Worm (Caenorhabditis elegans) whole organism, late embryonic: ENCODE measurements around the gene F01D5.5.

Source experiments
- C08G9.2 ChIP-seq: sonication (generic microtip); optimal IDR thresholded peaks from 2 replicates; lab custom pipeline; 2016; ENCODE audit warnings: mild to moderate bottlenecking, missing genetic modification characterization, moderate library complexity, missing compliant biosample characterization
- F13H6.1 ChIP-seq: sonication (generic microtip); optimal IDR thresholded peaks from 2 replicates; lab custom pipeline; 2016; ENCODE audit warnings: missing genetic modification characterization, missing compliant biosample characterization
- K02D7.2 ChIP-seq: sonication (generic microtip); optimal IDR thresholded peaks from 2 replicates; lab custom pipeline; 2017; ENCODE audit warnings: mild to moderate bottlenecking, missing genetic modification characterization, missing compliant biosample characterization
- T23F11.4 ChIP-seq: fragments of 200-800 bp; sonication (Bioruptor generic); optimal IDR thresholded peaks from 2 replicates; lab custom pipeline; 2018; ENCODE audit warnings: mild to moderate bottlenecking, missing genetic modification characterization, missing compliant biosample characterization
- Y22D7AL.16 ChIP-seq: sonication (generic microtip); optimal IDR thresholded peaks from 2 replicates; lab custom pipeline; 2016; ENCODE audit warnings: missing genetic modification characterization, missing compliant biosample characterization
- ama-1 ChIP-seq: fragments of 150-350 bp; optimal IDR thresholded peaks from 2 replicates; lab custom pipeline; 2014
- ceh-14 ChIP-seq: sonication (generic microtip); optimal IDR thresholded peaks from 2 replicates; lab custom pipeline; 2016; ENCODE audit warnings: missing genotype, missing genetic modification characterization, missing compliant biosample characterization
- ceh-2 ChIP-seq: sonication (generic microtip); optimal IDR thresholded peaks from 2 replicates; lab custom pipeline; 2016; ENCODE audit warnings: missing genotype, missing genetic modification characterization, missing compliant biosample characterization
- ceh-24 ChIP-seq: sonication (generic microtip); optimal IDR thresholded peaks from 2 replicates; lab custom pipeline; 2016; ENCODE audit warnings: mild to moderate bottlenecking, missing genetic modification characterization, missing compliant biosample characterization
- ceh-34 ChIP-seq: sonication (generic microtip); optimal IDR thresholded peaks from 2 replicates; lab custom pipeline; 2016; ENCODE audit warnings: mild to moderate bottlenecking, missing genetic modification characterization, missing compliant biosample characterization
- ceh-45 ChIP-seq: fragments of 200-800 bp; sonication (Bioruptor generic); IDR thresholded peaks from 2 replicates; pipeline ENCODE4 v1.3.6; 2022; ENCODE audit warnings: missing genetic modification reagents, missing genetic modification characterization, missing compliant biosample characterization
- ceh-6 ChIP-seq: fragments of 200-800 bp; sonication (Bioruptor generic); optimal IDR thresholded peaks from 2 replicates; lab custom pipeline; 2018; ENCODE audit warnings: mild to moderate bottlenecking, missing genetic modification characterization, missing compliant biosample characterization
- ceh-9 ChIP-seq: sonication (generic microtip); optimal IDR thresholded peaks from 2 replicates; lab custom pipeline; 2016; ENCODE audit warnings: mild to moderate bottlenecking, missing genetic modification characterization, inconsistent platforms, missing compliant biosample characterization
- dmd-4 ChIP-seq: sonication (generic microtip); optimal IDR thresholded peaks from 2 replicates; lab custom pipeline; 2016; ENCODE audit warnings: borderline replicate concordance, missing genetic modification characterization, missing compliant biosample characterization
- dve-1 ChIP-seq: sonication (generic microtip); optimal IDR thresholded peaks from 2 replicates; lab custom pipeline; 2017; ENCODE audit warnings: antibody characterized with exemption, mild to moderate bottlenecking, missing genetic modification characterization, missing compliant biosample characterization
- elt-4 ChIP-seq: sonication (generic microtip); optimal IDR thresholded peaks from 2 replicates; lab custom pipeline; 2016; ENCODE audit warnings: missing genetic modification characterization, missing compliant biosample characterization
- eyg-1 ChIP-seq: sonication (generic microtip); optimal IDR thresholded peaks from 2 replicates; lab custom pipeline; 2016; ENCODE audit warnings: missing genotype, missing genetic modification characterization, missing compliant biosample characterization
- fkh-6 ChIP-seq: sonication (generic microtip); optimal IDR thresholded peaks from 2 replicates; lab custom pipeline; 2016; ENCODE audit warnings: missing genetic modification characterization, missing compliant biosample characterization
- hlh-13 ChIP-seq: fragments of 200-800 bp; sonication (Bioruptor generic); optimal IDR thresholded peaks from 2 replicates; lab custom pipeline; 2018; ENCODE audit warnings: mild to moderate bottlenecking, missing genetic modification characterization, missing compliant biosample characterization
- madf-2 ChIP-seq: sonication (generic microtip); optimal IDR thresholded peaks from 2 replicates; lab custom pipeline; 2017; ENCODE audit warnings: missing genetic modification characterization, missing compliant biosample characterization
- nfya-1 ChIP-seq: sonication (generic microtip); optimal IDR thresholded peaks from 2 replicates; lab custom pipeline; 2017; ENCODE audit warnings: missing genetic modification characterization, mild to moderate bottlenecking, missing compliant biosample characterization, antibody characterized with exemption, moderate library complexity
- nhr-232 ChIP-seq: sonication (generic microtip); optimal IDR thresholded peaks from 2 replicates; lab custom pipeline; 2016; ENCODE audit warnings: missing genetic modification characterization, missing compliant biosample characterization
- npax-4 ChIP-seq: sonication (generic microtip); optimal IDR thresholded peaks from 2 replicates; lab custom pipeline; 2016; ENCODE audit warnings: missing genetic modification characterization, missing compliant biosample characterization
- odd-2 ChIP-seq: sonication (generic microtip); optimal IDR thresholded peaks from 2 replicates; lab custom pipeline; 2017; ENCODE audit warnings: antibody characterized with exemption, mild to moderate bottlenecking, missing genetic modification characterization, missing compliant biosample characterization
- pat-9 ChIP-seq: fragments of 200-800 bp; sonication (Bioruptor generic); optimal IDR thresholded peaks from 2 replicates; lab custom pipeline; 2018; ENCODE audit warnings: mild to moderate bottlenecking, missing genetic modification characterization, moderate library complexity, missing compliant biosample characterization
- pqm-1 ChIP-seq: sonication (generic microtip); optimal IDR thresholded peaks from 2 replicates; lab custom pipeline; 2016; ENCODE audit warnings: missing genetic modification characterization, missing compliant biosample characterization
- ref-2 ChIP-seq: sonication (generic microtip); optimal IDR thresholded peaks from 2 replicates; lab custom pipeline; 2016; ENCODE audit warnings: missing genetic modification characterization, missing compliant biosample characterization
- sox-2 ChIP-seq: fragments of 200-800 bp; sonication (Bioruptor generic); IDR thresholded peaks from 2 replicates; pipeline ENCODE4 v1.3.6; 2022; ENCODE audit warnings: missing genetic modification reagents, missing genetic modification characterization, missing compliant biosample characterization
- tbx-7 ChIP-seq: sonication (generic microtip); optimal IDR thresholded peaks from 2 replicates; lab custom pipeline; 2016; ENCODE audit warnings: missing genotype, missing genetic modification characterization, missing compliant biosample characterization
- unc-42 ChIP-seq: sonication (generic microtip); optimal IDR thresholded peaks from 2 replicates; lab custom pipeline; 2016; ENCODE audit warnings: missing genotype, missing genetic modification characterization, missing compliant biosample characterization
- unc-55 ChIP-seq: sonication (generic microtip); optimal IDR thresholded peaks from 2 replicates; lab custom pipeline; 2017; ENCODE audit warnings: missing biosample characterization, missing genetic modification reagents, missing genetic modification characterization
- unc-86 ChIP-seq: sonication (generic microtip); optimal IDR thresholded peaks from 2 replicates; lab custom pipeline; 2016; ENCODE audit warnings: missing genetic modification characterization, missing compliant biosample characterization
- zip-5 ChIP-seq: sonication (generic microtip); optimal IDR thresholded peaks from 2 replicates; lab custom pipeline; 2016; ENCODE audit warnings: missing genetic modification characterization, missing compliant biosample characterization

The F01D5.5 gene

ce11 chrII:13966242-13966641 lies 35.9 kb downstream of the F01D5.5 start, which contains the start of gene W07G1.7:
Gene W07G1.7, minus strand, starts transcription at chrII:13966342.
- TF ChIP-seq zip-5 (tag; lab: Kevin White, UChicago) (no peak), madf-2 (no peak), nhr-232 (tag; lab: Kevin White, UChicago) (no peak), unc-42 (tag; lab: Kevin White, UChicago) (no peak), unc-86 (tag; lab: Kevin White, UChicago) (no peak), sox-2 (GFP tag; lab: Robert Waterston, UW) (no peak), ceh-34 (no peak), C08G9.2 (tag; lab: Kevin White, UChicago) (no peak), pat-9 (tag; lab: Kevin White, UChicago) (no peak), Y22D7AL.16 (tag; lab: Kevin White, UChicago) (no peak), ceh-14 (tag; lab: Kevin White, UChicago) (no peak), T23F11.4 (GFP tag; lab: Kevin White, UChicago) (no peak), eyg-1 (tag; lab: Kevin White, UChicago) (no peak), nfya-1 (tag; lab: Kevin White, UChicago) (no peak)
- TF ChIP-seq, all 69 proteins: peak for 0

ce11 chrII:13964325-13964724 lies 37.8 kb downstream of the F01D5.5 start:
- TF ChIP-seq ama-1 (no peak), ceh-14 (tag; lab: Kevin White, UChicago) (peak; percentile 17)
- TF ChIP-seq, all 69 proteins: peak for 1

- TF ChIP-seq F13H6.1 (tag; lab: Kevin White, UChicago) (no peak), unc-42 (tag; lab: Kevin White, UChicago) (no peak)
Observed at ce11 chrII:13962319-13962718, 39.8 kb downstream of the F01D5.5 start, which contains the start of gene rpi-1. Gene rpi-1, minus strand, starts transcription at chrII:13962419.

- TF ChIP-seq npax-4 (tag; lab: Kevin White, UChicago) (no peak), T23F11.4 (GFP tag; lab: Kevin White, UChicago) (no peak), ceh-2 (tag; lab: Kevin White, UChicago) (no peak), K02D7.2 (tag; lab: Kevin White, UChicago) (no peak), elt-4 (tag; lab: Kevin White, UChicago) (no peak), pqm-1 (tag; lab: Kevin White, UChicago) (no peak), ceh-6 (no peak), dmd-4 (tag; lab: Kevin White, UChicago) (no peak), nfya-1 (tag; lab: Kevin White, UChicago) (no peak), dve-1 (no peak)
Observed at ce11 chrII:13961567-13961966, 40.5 kb downstream of the F01D5.5 start.

ce11 chrII:13958359-13958758 lies 43.7 kb downstream of the F01D5.5 start:
- no peak for TF ChIP-seq odd-2 (tag; lab: Kevin White, UChicago)

ce11 chrII:13957437-13957836 lies 44.7 kb downstream of the F01D5.5 start, which contains the start of gene zip-3:
Gene zip-3, minus strand, starts transcription at chrII:13957457.
- TF ChIP-seq ceh-6 (no peak), ceh-9 (tag; lab: Kevin White, UChicago) (no peak), hlh-13 (GFP tag; lab: Kevin White, UChicago) (no peak), unc-55 (GFP tag; lab: Kevin White, UChicago) (no peak), fkh-6 (no peak), tbx-7 (tag; lab: Kevin White, UChicago) (no peak), ref-2 (no peak), ceh-45 (GFP tag; lab: Robert Waterston, UW) (no peak), pqm-1 (tag; lab: Kevin White, UChicago) (no peak), ceh-24 (tag; lab: Kevin White, UChicago) (no peak)
- TF ChIP-seq, all 69 proteins: peak for 0
